Worm (Caenorhabditis elegans) whole organism, early embryonic: ENCODE measurements around the gene nhr-53.

Experiments
- hmbx-1 ChIP-seq: sonication (generic microtip); optimal IDR thresholded peaks from 2 replicates; lab custom pipeline; 2016; ENCODE audit warnings: mild to moderate bottlenecking, missing genetic modification characterization, missing compliant biosample characterization
- hnd-1 ChIP-seq: sonication (generic microtip); optimal IDR thresholded peaks from 2 replicates; lab custom pipeline; 2016; ENCODE audit warnings: missing genetic modification characterization, missing compliant biosample characterization
- pes-1 ChIP-seq: fragments of 200-800 bp; sonication (Bioruptor generic); IDR thresholded peaks from 2 replicates; pipeline ENCODE4 v1.3.6; 2022; ENCODE audit warnings: missing genetic modification reagents, missing genetic modification characterization, missing compliant biosample characterization

DNA sequence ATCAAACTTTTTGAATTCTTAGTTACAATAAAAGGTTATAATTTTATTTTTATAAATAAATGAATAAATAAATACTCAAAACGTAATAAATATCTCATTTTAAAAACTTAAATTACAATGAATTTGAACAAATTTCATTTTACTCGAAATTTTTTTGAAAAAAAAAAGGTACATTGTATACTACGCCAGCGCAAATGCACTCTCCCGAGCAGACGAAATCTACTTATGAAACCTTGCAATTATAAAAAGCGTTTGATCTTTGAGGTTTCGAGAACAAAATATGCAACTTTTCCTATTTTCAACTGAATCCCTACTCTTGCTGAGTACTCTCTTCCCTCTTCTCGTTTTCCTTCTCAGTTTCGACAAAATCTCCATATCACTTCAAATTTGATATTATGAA lies 14.5 kb downstream of the nhr-53 start, which contains the start of gene nhr-197:
- no peak for TF ChIP-seq hnd-1 (tag; lab: Kevin White, UChicago)
- TF ChIP-seq pes-1 (GFP tag; lab: Robert Waterston, UW) = no peak
- TF ChIP-seq hmbx-1 (tag; lab: Kevin White, UChicago) = no peak
